Worm (Caenorhabditis elegans) whole organism, L2 larva: Measurements from ENCODE around the gene ptr-4.

Experiments
- F13H6.1 ChIP-seq: sonication (generic microtip); optimal IDR thresholded peaks from 2 replicates; lab custom pipeline; 2016; ENCODE audit warnings: missing genetic modification characterization, missing compliant biosample characterization
- R02D3.7 ChIP-seq: fragments of 150-350 bp; optimal IDR thresholded peaks from 2 replicates; lab custom pipeline; 2014; ENCODE audit warnings: missing biosample characterization, missing genetic modification characterization
- ZK546.5 ChIP-seq: sonication (generic microtip); optimal IDR thresholded peaks from 2 replicates; lab custom pipeline; 2017; ENCODE audit warnings: missing biosample characterization, missing genetic modification characterization
- alr-1 ChIP-seq: fragments of 150-350 bp; optimal IDR thresholded peaks from 2 replicates; lab custom pipeline; 2014; ENCODE audit warnings: missing biosample characterization, missing genetic modification characterization
- ama-1 ChIP-seq: fragments of 150-350 bp; optimal IDR thresholded peaks from 2 replicates; lab custom pipeline; 2018; ENCODE audit warnings: inconsistent platforms
- blmp-1 ChIP-seq: sonication (generic microtip); optimal IDR thresholded peaks from 2 replicates; lab custom pipeline; 2017; ENCODE audit warnings: missing genetic modification characterization, mild to moderate bottlenecking, missing compliant biosample characterization, antibody characterized with exemption, moderate library complexity; ENCODE audit not compliant: insufficient read depth
- ceh-82 ChIP-seq: fragments of 150-350 bp; optimal IDR thresholded peaks from 2 replicates; lab custom pipeline; 2014; ENCODE audit warnings: missing biosample characterization, missing genetic modification characterization
- crh-2 ChIP-seq: sonication (generic microtip); optimal IDR thresholded peaks from 2 replicates; lab custom pipeline; 2017; ENCODE audit warnings: missing biosample characterization, missing genetic modification characterization
- dmd-4 ChIP-seq: sonication (generic microtip); optimal IDR thresholded peaks from 2 replicates; lab custom pipeline; 2017; ENCODE audit warnings: missing biosample characterization, missing genetic modification characterization
- egl-27 ChIP-seq: sonication (generic microtip); optimal IDR thresholded peaks from 3 replicates; lab custom pipeline; 2017; ENCODE audit warnings: missing biosample characterization, missing genetic modification reagents, missing genetic modification characterization
- elt-1 ChIP-seq: fragments of 150-350 bp; optimal IDR thresholded peaks from 2 replicates; lab custom pipeline; 2014; ENCODE audit warnings: missing biosample characterization, missing genetic modification characterization
- elt-3 ChIP-seq: sonication (generic microtip); optimal IDR thresholded peaks from 2 replicates; lab custom pipeline; 2017; ENCODE audit warnings: missing biosample characterization, missing genetic modification characterization
- fos-1 ChIP-seq: fragments of 150-350 bp; optimal IDR thresholded peaks from 2 replicates; lab custom pipeline; 2014; ENCODE audit warnings: missing biosample characterization, missing genetic modification characterization
- gmeb-1 ChIP-seq: fragments of 150-350 bp; optimal IDR thresholded peaks from 2 replicates; lab custom pipeline; 2014; ENCODE audit warnings: missing biosample characterization, missing genetic modification characterization
- lin-11 ChIP-seq: fragments of 150-350 bp; sonication (generic microtip); optimal IDR thresholded peaks from 2 replicates; lab custom pipeline; 2014; ENCODE audit warnings: missing biosample characterization, missing genetic modification characterization, inconsistent platforms, mixed read lengths
- lin-13 ChIP-seq: fragments of 150-350 bp; optimal IDR thresholded peaks from 2 replicates; lab custom pipeline; 2014; ENCODE audit warnings: missing biosample characterization, missing genetic modification reagents, missing genetic modification characterization
- lin-39 ChIP-seq: fragments of 150-350 bp; optimal IDR thresholded peaks from 2 replicates; lab custom pipeline; 2014; ENCODE audit warnings: missing biosample characterization, missing genetic modification reagents, missing genetic modification characterization
- mab-5 ChIP-seq: fragments of 150-350 bp; optimal IDR thresholded peaks from 2 replicates; lab custom pipeline; 2014; ENCODE audit warnings: missing biosample characterization, missing genetic modification characterization
- mbf-1 ChIP-seq: sonication (generic microtip); optimal IDR thresholded peaks from 2 replicates; lab custom pipeline; 2017; ENCODE audit warnings: missing biosample characterization, missing genetic modification characterization
- mdl-1 ChIP-seq, 2 experiments: fragments of 150-350 bp in 1 of 2; sonication (generic microtip) in 1 of 2; optimal IDR thresholded peaks; 2 replicates each; lab custom pipeline; 2017; ENCODE audit warnings: missing biosample characterization in 2 of 2, missing genetic modification characterization in 2 of 2
- nhr-12 ChIP-seq: fragments of 150-350 bp; optimal IDR thresholded peaks from 2 replicates; lab custom pipeline; 2014; ENCODE audit warnings: missing biosample characterization, missing genetic modification characterization
- nhr-129 ChIP-seq: fragments of 150-350 bp; optimal IDR thresholded peaks from 2 replicates; lab custom pipeline; 2014; ENCODE audit warnings: missing biosample characterization, missing genetic modification characterization
- nhr-21 ChIP-seq: fragments of 150-350 bp; optimal IDR thresholded peaks from 2 replicates; lab custom pipeline; 2014; ENCODE audit warnings: missing biosample characterization, missing genetic modification characterization
- nhr-23 ChIP-seq: fragments of 150-350 bp; optimal IDR thresholded peaks from 2 replicates; lab custom pipeline; 2014; ENCODE audit warnings: missing biosample characterization, missing genetic modification reagents, missing genetic modification characterization
- nhr-237 ChIP-seq: fragments of 150-350 bp; optimal IDR thresholded peaks from 2 replicates; lab custom pipeline; 2014; ENCODE audit warnings: missing biosample characterization, missing genetic modification characterization
- nhr-6 ChIP-seq: fragments of 150-350 bp; optimal IDR thresholded peaks from 2 replicates; lab custom pipeline; 2014; ENCODE audit warnings: missing biosample characterization, missing genetic modification characterization
- nhr-77 ChIP-seq: fragments of 150-350 bp; optimal IDR thresholded peaks from 2 replicates; lab custom pipeline; 2014; ENCODE audit warnings: missing biosample characterization, missing genetic modification characterization
- peb-1 ChIP-seq: fragments of 150-350 bp; optimal IDR thresholded peaks from 2 replicates; lab custom pipeline; 2014; ENCODE audit warnings: missing biosample characterization, missing genetic modification characterization
- sem-4 ChIP-seq: fragments of 150-350 bp; optimal IDR thresholded peaks from 2 replicates; lab custom pipeline; 2014; ENCODE audit warnings: missing biosample characterization, missing genetic modification reagents, missing genetic modification characterization
- skn-1 ChIP-seq: sonication (generic microtip); optimal IDR thresholded peaks from 2 replicates; lab custom pipeline; 2017; ENCODE audit warnings: missing biosample characterization, missing genetic modification characterization
- sma-3 ChIP-seq: sonication (generic microtip); optimal IDR thresholded peaks from 2 replicates; lab custom pipeline; 2016; ENCODE audit warnings: missing genetic modification reagents, missing genetic modification characterization, missing compliant biosample characterization
- sma-9 ChIP-seq, 2 experiments: fragments of 150-350 bp in 1 of 2; sonication (generic microtip) in 1 of 2; optimal IDR thresholded peaks; 2 replicates each; lab custom pipeline; 2014 to 2016; ENCODE audit warnings: missing genetic modification characterization in 2 of 2, mild to moderate bottlenecking in 1 of 2, missing biosample characterization in 1 of 2, missing compliant biosample characterization in 1 of 2, missing genetic modification reagents in 1 of 2, moderate library complexity in 1 of 2
- unc-39 ChIP-seq: fragments of 150-350 bp; optimal IDR thresholded peaks from 2 replicates; lab custom pipeline; 2014; ENCODE audit warnings: missing biosample characterization, missing genetic modification characterization
- unc-55 ChIP-seq: fragments of 150-350 bp; sonication (generic microtip); optimal IDR thresholded peaks from 3 replicates; lab custom pipeline; 2014; ENCODE audit warnings: missing biosample characterization, missing genetic modification reagents, missing genetic modification characterization
- unc-62 ChIP-seq: fragments of 150-350 bp; optimal IDR thresholded peaks from 2 replicates; lab custom pipeline; 2014; ENCODE audit warnings: missing biosample characterization, missing genetic modification reagents, missing genetic modification characterization
- zag-1 ChIP-seq: fragments of 150-350 bp; optimal IDR thresholded peaks from 2 replicates; lab custom pipeline; 2014; ENCODE audit warnings: missing biosample characterization, missing genetic modification characterization
- ztf-1 ChIP-seq: fragments of 200-800 bp; sonication (Bioruptor generic); conservative IDR thresholded peaks from 2 replicates; pipeline ENCODE4 v1.3.6; 2022; ENCODE audit warnings: missing genetic modification characterization, missing compliant biosample characterization
- ztf-11 ChIP-seq: sonication (generic microtip); optimal IDR thresholded peaks from 2 replicates; lab custom pipeline; 2017; ENCODE audit warnings: missing biosample characterization, missing genetic modification characterization
- ztf-4 ChIP-seq: fragments of 150-350 bp; optimal IDR thresholded peaks from 2 replicates; lab custom pipeline; 2014; ENCODE audit warnings: missing biosample characterization, missing genetic modification characterization

The ptr-4 gene

DNA sequence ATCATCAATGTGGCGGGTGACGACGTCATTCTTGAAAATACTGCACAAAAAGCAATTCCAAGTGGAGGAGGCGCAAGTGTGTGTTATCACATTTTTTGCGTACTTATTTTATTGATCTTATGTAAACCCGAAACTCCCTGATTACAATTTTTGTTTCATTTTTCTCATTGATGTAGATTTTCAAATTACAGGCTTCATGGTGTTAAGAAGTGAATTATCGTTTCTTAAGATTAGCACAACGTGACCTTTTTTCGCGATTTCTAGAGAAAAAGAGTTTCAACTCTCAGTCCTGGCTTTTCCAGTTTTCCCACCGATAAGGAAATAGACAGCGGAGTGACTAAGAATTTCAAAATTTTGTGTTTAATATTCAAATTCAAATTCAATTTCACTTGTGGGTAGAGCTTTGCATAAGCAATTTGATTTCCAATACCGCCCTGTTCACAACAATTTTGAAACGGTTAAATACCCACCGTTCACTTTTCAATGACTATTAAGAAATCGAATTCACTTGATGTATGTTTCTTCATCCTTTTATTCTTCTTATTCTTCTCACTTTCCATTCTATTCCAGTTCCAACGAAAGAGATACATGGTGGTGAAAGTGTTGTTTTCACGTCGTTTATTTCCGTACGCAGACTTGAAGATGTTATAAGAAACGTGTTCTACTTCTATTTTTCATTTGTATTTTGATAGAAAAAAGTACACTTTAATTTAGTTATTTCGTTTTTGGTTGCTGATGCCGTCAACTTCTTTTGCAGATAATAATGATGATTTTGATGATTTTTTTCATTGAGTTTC, 38.9 kb downstream of the ptr-4 start:
- TF ChIP-seq lin-13 (GFP tag; lab: Kevin White, UChicago) (no peak), unc-55 (no peak), nhr-23 (no peak), blmp-1 (peak; percentile 92), mbf-1 (tag; lab: Kevin White, UChicago) (no peak), fos-1 (no peak)

DNA sequence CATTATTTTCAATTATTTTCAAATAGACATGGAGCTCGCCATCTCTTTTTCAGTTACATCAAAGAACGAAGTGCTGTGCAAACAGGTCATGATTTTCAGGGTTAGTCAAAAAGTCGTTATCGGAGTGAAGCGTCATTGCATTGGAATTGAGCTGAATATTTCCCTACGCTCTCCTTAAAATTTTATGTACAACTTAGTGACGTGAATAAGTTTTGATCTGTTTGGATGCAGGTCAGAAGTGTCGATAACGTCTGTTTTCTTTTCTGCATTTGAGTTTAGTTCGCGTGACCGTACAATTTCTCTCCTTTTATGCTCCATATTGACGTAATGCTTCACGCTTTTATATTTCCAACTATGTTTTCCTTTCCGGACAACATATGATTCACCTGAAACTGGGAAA, 40.8 kb downstream of the ptr-4 start:
- no peak for TF ChIP-seq alr-1
- TF ChIP-seq elt-3 (tag; lab: Kevin White, UChicago) = no peak
- TF ChIP-seq nhr-12 = no peak
- TF ChIP-seq gmeb-1 (tag; lab: Kevin White, UChicago) = no peak
- peak; percentile 83 for TF ChIP-seq fos-1
- TF ChIP-seq blmp-1 = no peak
- TF ChIP-seq lin-39 (tag; lab: Kevin White, UChicago) = no peak
- no peak for TF ChIP-seq sma-3 (GFP tag; lab: Kevin White, UChicago)
- TF ChIP-seq mdl-1 (tag; optimal IDR thresholded peaks at IDR 0.05; lab: Kevin White, UChicago) = no peak
- TF ChIP-seq F13H6.1 (tag; lab: Kevin White, UChicago) = peak; percentile 10
- no peak for TF ChIP-seq ceh-82 (tag; lab: Kevin White, UChicago)
- TF ChIP-seq nhr-6 (tag; lab: Kevin White, UChicago) = no peak
- no peak for TF ChIP-seq ama-1 (lab: Kevin White, UChicago)
- no peak for TF ChIP-seq ztf-11 (tag; lab: Kevin White, UChicago)
- peak; percentile 52 for TF ChIP-seq crh-2 (tag; lab: Kevin White, UChicago)
- no peak for TF ChIP-seq lin-11
- no peak for TF ChIP-seq dmd-4
- no peak for TF ChIP-seq skn-1 (tag; lab: Kevin White, UChicago)
- no peak for TF ChIP-seq unc-55
- no peak for TF ChIP-seq lin-13 (GFP tag; lab: Kevin White, UChicago)
- TF ChIP-seq zag-1 (tag; lab: Kevin White, UChicago) = no peak
- TF ChIP-seq nhr-77 = no peak
- no peak for TF ChIP-seq R02D3.7 (tag; lab: Kevin White, UChicago)
- TF ChIP-seq nhr-129 = peak; percentile 14
- TF ChIP-seq unc-62 = no peak
- TF ChIP-seq ztf-1 (GFP tag; lab: Robert Waterston, UW) = no peak
- TF ChIP-seq elt-1 (tag; lab: Kevin White, UChicago) = no peak
- no peak for TF ChIP-seq nhr-237
- TF ChIP-seq ztf-4 (tag; lab: Kevin White, UChicago) = no peak
- TF ChIP-seq sem-4 (tag; lab: Kevin White, UChicago) = no peak
- no peak for TF ChIP-seq nhr-21 (tag; lab: Kevin White, UChicago)
- peak; percentile 60 for TF ChIP-seq sma-9 (GFP tag; optimal IDR thresholded peaks at IDR 0.05; lab: Kevin White, UChicago)
- TF ChIP-seq sma-9 (tag; optimal IDR thresholded peaks at IDR 0.05; lab: Kevin White, UChicago) = no peak
- no peak for TF ChIP-seq nhr-23
- no peak for TF ChIP-seq egl-27 (tag; lab: Kevin White, UChicago)

DNA sequence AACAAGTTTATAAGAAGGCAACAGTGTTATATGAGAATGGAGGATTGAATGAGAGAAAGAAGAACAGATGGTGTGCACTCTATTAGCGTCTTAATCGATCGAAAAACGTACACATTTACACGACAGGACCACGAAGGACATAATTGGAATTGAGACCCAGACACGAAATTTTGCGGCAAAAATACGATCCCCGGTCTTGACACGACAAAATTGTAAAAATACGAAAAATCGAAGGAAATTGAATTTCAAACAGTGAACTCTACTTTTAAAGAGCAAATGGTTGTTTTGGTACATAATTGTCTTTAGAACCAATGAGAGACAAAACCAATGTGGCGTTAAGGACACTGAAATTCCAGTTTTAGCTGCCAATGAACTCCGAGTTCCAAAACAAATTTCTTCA, 43.3 kb downstream of the ptr-4 start, which contains the start of gene lelo-3:
Gene lelo-3, minus strand, starts transcription at position 101 of the 400 bp plus-strand sequence.
- TF ChIP-seq unc-39 (tag; lab: Kevin White, UChicago) (no peak), ZK546.5 (tag; lab: Kevin White, UChicago) (no peak), ztf-4 (tag; lab: Kevin White, UChicago) (no peak), mab-5 (tag; lab: Kevin White, UChicago) (no peak), ztf-1 (GFP tag; lab: Robert Waterston, UW) (no peak), zag-1 (tag; lab: Kevin White, UChicago) (no peak)

DNA sequence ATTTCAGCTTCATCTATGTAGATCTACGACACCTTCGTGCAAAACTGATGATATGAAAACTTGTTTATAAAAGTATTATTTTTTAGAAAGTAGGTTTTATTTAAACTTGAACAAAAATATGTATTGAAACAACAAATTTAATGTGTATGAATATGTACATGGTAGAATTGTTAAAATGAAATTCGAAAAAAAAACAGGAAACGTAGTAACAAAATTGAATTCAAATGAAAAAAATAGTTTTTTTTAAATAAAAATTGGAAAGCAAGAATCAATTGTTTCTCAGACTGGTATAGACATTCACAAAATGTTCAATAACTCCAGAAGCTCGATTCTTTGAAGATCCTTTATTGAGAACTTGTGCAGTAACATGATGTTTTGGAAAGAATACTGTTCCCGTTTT, 45.0 kb downstream of the ptr-4 start:
- TF ChIP-seq mdl-1 (tag; optimal IDR thresholded peaks at IDR 0.05; lab: Kevin White, UChicago) (no peak), nhr-12 (no peak), lin-39 (tag; lab: Kevin White, UChicago) (no peak), zag-1 (tag; lab: Kevin White, UChicago) (no peak), nhr-129 (no peak), ceh-82 (tag; lab: Kevin White, UChicago) (no peak), alr-1 (no peak), R02D3.7 (tag; lab: Kevin White, UChicago) (no peak), peb-1 (no peak), unc-39 (tag; lab: Kevin White, UChicago) (no peak), mbf-1 (tag; lab: Kevin White, UChicago) (no peak), lin-11 (no peak), gmeb-1 (tag; lab: Kevin White, UChicago) (no peak), dmd-4 (no peak), nhr-23 (no peak), lin-13 (GFP tag; lab: Kevin White, UChicago) (no peak), mab-5 (tag; lab: Kevin White, UChicago) (no peak), sem-4 (tag; lab: Kevin White, UChicago) (no peak)
